Fruit fly (Drosophila melanogaster) whole organism, larva: ENCODE data around the gene Taf1.

Source experiments
- noc ChIP-seq: fragments of 200-800 bp; sonication (Bioruptor generic); optimal IDR thresholded peaks from 3 replicates; lab custom pipeline; 2019; ENCODE audit warnings: missing biosample characterization, mild to moderate bottlenecking, missing genetic modification characterization, moderate library complexity

The Taf1 gene

DNA sequence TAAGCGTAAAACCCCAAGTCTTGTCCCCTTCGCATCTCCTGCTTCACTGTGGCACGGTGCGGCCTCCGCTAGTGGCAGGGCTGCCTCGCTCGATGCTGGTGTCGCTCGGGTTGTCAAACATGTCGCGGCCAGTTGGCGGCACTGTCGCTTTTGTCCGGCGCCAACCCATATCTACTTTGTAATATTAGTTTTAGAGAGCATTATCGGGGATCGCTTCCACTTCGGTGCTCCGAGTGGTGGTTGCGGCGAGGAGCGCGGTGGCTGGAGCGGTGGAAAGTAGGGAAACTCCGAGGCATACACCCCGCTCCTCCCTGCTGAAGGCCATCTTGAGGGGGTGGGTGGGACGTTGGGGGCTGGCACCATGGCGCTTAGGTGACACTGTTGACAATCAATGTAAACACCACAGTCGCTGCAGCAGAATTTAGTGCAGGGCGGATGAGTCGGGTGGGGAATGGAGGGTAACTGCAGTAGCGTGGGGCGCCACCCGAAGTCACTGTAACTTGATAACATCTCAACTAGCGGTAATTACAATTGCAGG, 18.5 kb downstream of the Taf1 start:
- no peak for TF ChIP-seq noc (tag; lab: Kevin White, UChicago)

DNA sequence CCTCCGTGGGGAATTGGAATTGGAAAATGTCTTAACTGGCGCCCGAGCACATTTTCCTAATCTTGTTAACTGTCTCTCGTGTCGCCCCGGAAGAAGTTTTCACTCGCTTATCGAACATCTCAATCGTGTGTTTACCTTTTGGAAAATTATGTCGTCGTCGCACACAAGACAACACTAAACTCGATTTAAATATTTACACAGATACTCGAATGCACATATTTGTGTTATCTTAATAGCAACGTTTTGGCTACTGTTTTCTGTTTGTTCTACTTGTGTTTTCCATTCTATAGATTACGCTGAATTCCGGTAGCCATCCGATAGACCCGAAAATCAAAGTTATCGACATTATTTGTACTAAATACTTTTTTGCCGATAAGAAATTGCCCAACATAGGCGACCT, 20.6 kb downstream of the Taf1 start:
- no peak for TF ChIP-seq noc (tag; lab: Kevin White, UChicago)

dm6 chr3R:6668234-6668633, 21.5 kb downstream of the Taf1 start:
- TF ChIP-seq noc (tag; lab: Kevin White, UChicago): no peak

- TF ChIP-seq noc (tag; lab: Kevin White, UChicago): no peak
Observed at dm6 chr3R:6672303-6673007, 25.8 kb downstream of the Taf1 start.

dm6 chr3R:6674548-6674947, 27.9 kb downstream of the Taf1 start:
- no peak for TF ChIP-seq noc (tag; lab: Kevin White, UChicago)

DNA sequence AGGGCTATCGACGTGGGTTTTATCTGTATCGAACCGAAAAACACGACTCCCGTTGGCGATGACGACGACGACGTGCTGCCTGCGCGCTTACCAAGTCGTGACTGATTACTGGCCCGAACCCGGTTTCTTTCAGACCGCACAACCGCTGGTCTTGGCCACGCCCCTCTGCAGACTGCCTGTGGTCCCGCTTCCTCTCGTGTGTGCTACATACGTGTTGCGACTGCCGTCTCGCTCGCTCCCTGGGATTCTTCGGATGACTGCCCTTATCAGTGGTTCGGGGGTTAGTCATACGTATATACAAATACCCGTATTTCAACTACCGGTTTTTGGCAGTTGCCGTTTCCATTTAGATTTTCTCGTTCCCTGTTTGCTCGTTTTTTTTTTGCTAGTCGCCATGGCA, 31.8 kb downstream of the Taf1 start, which contains the start of gene lab:
Gene lab (minus strand): TSS at position 111 of the 400 bp plus-strand sequence.
- TF ChIP-seq noc (tag; lab: Kevin White, UChicago): no peak

dm6 chr3R:6683135-6683534, 36.4 kb downstream of the Taf1 start:
- TF ChIP-seq noc (tag; lab: Kevin White, UChicago): no peak

- TF ChIP-seq noc (tag; lab: Kevin White, UChicago): no peak
Observed at dm6 chr3R:6683671-6684070, 37.0 kb downstream of the Taf1 start.

dm6 chr3R:6684145-6684544, 37.5 kb downstream of the Taf1 start, which contains the start of gene Edg84A:
TSS of gene Edg84A (plus strand) at chr3R:6684445.
- no peak for TF ChIP-seq noc (tag; lab: Kevin White, UChicago)

dm6 chr3R:6686428-6686827, 39.7 kb downstream of the Taf1 start, which contains the start of gene Ccp84Ag:
TSS of gene Ccp84Ag (plus strand) at chr3R:6686728.
- no peak for TF ChIP-seq noc (tag; lab: Kevin White, UChicago)

DNA sequence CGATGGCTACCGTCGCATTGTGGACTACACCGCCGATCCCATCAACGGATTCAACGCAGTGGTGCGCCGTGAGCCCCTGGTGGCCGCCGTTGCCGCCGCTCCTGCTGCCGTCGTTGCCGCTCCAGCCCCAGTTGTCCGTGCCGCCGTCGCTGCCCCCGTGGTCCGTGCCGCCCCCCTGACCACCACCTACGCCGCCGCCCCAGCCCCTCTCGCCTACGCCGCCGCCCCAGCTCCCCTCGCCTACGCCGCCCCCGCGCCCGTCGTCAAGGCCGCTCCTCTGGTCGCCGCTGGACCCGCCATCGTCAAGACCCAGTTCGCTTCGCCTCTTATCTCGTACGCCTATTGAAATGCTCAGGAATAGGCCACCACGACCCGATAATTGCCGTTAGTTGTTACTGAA, 40.5 kb downstream of the Taf1 start:
- TF ChIP-seq noc (tag; lab: Kevin White, UChicago): no peak

DNA sequence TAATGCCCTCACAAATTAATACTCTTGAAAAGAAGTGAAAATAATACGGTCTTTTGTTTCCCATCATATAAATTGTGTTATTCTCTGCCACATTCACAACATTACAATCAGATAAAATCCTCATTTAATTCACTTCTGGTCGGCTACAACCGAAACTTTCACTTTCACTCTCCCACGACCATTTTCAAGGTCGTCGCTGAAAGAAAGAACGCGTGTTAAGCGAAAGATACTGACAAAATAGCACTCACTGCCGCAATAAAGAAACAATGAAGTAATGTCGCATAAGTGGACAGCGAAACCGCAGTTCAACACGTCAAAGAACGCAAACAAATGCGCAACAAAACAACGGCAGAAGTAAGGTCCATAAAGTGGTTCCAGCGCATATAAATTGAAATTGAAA, 41.5 kb downstream of the Taf1 start:
- TF ChIP-seq noc (tag; lab: Kevin White, UChicago): no peak

DNA sequence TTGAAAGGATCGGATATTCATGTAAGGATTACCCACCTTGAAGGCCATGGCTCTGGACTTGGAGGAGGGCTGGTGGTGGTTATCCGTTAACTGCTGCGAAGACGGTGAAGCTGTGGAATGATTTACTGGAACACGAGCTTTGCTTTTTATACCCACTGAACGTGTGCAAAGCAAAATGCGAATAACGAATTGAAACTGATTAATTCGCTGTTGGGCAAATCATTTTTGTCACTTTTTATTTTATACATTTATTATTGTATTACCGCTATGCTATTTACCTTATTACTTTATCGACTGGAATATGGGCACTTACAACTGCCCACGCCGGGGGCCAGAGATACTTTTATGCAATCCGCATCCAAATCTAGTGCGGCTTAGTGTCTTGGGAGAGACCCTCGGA, 43.5 kb downstream of the Taf1 start, which contains the start of gene Ccp84Af:
Gene Ccp84Af (minus strand): TSS at position 101 of the 400 bp plus-strand sequence.
- TF ChIP-seq noc (tag; lab: Kevin White, UChicago): no peak

- TF ChIP-seq noc (tag; lab: Kevin White, UChicago): no peak
Observed at dm6 chr3R:6691658-6692057, 45.0 kb downstream of the Taf1 start, which contains the start of gene Ccp84Ae. TSS of gene Ccp84Ae (minus strand) at chr3R:6691758.

- TF ChIP-seq noc (tag; lab: Kevin White, UChicago): no peak
Observed at dm6 chr3R:6692432-6692831, 45.7 kb downstream of the Taf1 start, which contains the start of gene Ccp84Ad. TSS of gene Ccp84Ad (plus strand) at chr3R:6692732.

dm6 chr3R:6696221-6696749, 49.6 kb downstream of the Taf1 start, which contains the start of gene Ccp84Ac:
TSS of gene Ccp84Ac (minus strand) at chr3R:6696271.
- TF ChIP-seq noc (tag; lab: Kevin White, UChicago): no peak
